Worm (Caenorhabditis elegans) whole organism, young adult: Measurements from ENCODE around the gene rpy-1.

Source experiments
- T07F8.4 ChIP-seq: sonication (generic microtip); optimal IDR thresholded peaks from 2 replicates; lab custom pipeline; 2016; ENCODE audit warnings: mild to moderate bottlenecking, missing genetic modification characterization, moderate library complexity, missing compliant biosample characterization
- Y53F4B.3 ChIP-seq: fragments of 200-800 bp; sonication (Bioruptor generic); IDR thresholded peaks from 2 replicates; pipeline ENCODE4 v1.3.6; 2022; ENCODE audit warnings: missing genetic modification reagents, missing genetic modification characterization, missing compliant biosample characterization
- ama-1 ChIP-seq, 3 experiments: fragments of 150-350 bp in 1 of 3; sonication (generic microtip) in 2 of 3; optimal IDR thresholded peaks; 2 replicates each; lab custom pipeline; 2014 to 2018; ENCODE audit warnings: missing biosample characterization in 2 of 3, missing genetic modification characterization in 2 of 3, missing genetic modification reagents in 2 of 3
- attf-6 ChIP-seq: fragments of 200-800 bp; sonication (Bioruptor generic); IDR thresholded peaks from 2 replicates; pipeline ENCODE4 v1.3.6; 2022; ENCODE audit warnings: missing genetic modification reagents, missing genetic modification characterization, missing compliant biosample characterization
- dox-1 ChIP-seq: fragments of 200-800 bp; sonication (Bioruptor generic); IDR thresholded peaks from 2 replicates; pipeline ENCODE4 v1.3.6; 2022; ENCODE audit warnings: missing genetic modification reagents, missing genetic modification characterization, missing compliant biosample characterization
- hsf-1 ChIP-seq: fragments of 200-800 bp; sonication (Bioruptor generic); IDR thresholded peaks from 2 replicates; pipeline ENCODE4 v1.3.6; 2022; ENCODE audit warnings: missing genetic modification reagents, missing genetic modification characterization, missing compliant biosample characterization
- lin-35 ChIP-seq, 3 experiments: fragments of 150-350 bp in 2 of 3; sonication (generic microtip) in 1 of 3; optimal IDR thresholded peaks; 2 replicates each; lab custom pipeline; 2014 to 2018; ENCODE audit warnings: missing biosample characterization in 3 of 3, missing genetic modification characterization in 3 of 3, missing genetic modification reagents in 3 of 3
- mes-4 ChIP-seq: sonication (generic microtip); optimal IDR thresholded peaks from 2 replicates; lab custom pipeline; 2016; ENCODE audit warnings: missing genotype, missing genetic modification characterization, missing compliant biosample characterization
- mxl-1 ChIP-seq: sonication (generic microtip); optimal IDR thresholded peaks from 2 replicates; lab custom pipeline; 2016; ENCODE audit warnings: missing genetic modification characterization, missing compliant biosample characterization
- nhr-179 ChIP-seq: sonication (generic microtip); optimal IDR thresholded peaks from 2 replicates; lab custom pipeline; 2016; ENCODE audit warnings: mild to moderate bottlenecking, missing genetic modification characterization, missing compliant biosample characterization
- unc-62 ChIP-seq: fragments of 150-350 bp; optimal IDR thresholded peaks from 2 replicates; lab custom pipeline; 2014; ENCODE audit warnings: missing biosample characterization, missing genetic modification reagents, missing genetic modification characterization
- ztf-22 ChIP-seq: fragments of 200-800 bp; sonication (Bioruptor generic); optimal IDR thresholded peaks from 2 replicates; lab custom pipeline; 2018; ENCODE audit warnings: mild to moderate bottlenecking, missing genetic modification characterization, moderate library complexity, missing compliant biosample characterization

DNA sequence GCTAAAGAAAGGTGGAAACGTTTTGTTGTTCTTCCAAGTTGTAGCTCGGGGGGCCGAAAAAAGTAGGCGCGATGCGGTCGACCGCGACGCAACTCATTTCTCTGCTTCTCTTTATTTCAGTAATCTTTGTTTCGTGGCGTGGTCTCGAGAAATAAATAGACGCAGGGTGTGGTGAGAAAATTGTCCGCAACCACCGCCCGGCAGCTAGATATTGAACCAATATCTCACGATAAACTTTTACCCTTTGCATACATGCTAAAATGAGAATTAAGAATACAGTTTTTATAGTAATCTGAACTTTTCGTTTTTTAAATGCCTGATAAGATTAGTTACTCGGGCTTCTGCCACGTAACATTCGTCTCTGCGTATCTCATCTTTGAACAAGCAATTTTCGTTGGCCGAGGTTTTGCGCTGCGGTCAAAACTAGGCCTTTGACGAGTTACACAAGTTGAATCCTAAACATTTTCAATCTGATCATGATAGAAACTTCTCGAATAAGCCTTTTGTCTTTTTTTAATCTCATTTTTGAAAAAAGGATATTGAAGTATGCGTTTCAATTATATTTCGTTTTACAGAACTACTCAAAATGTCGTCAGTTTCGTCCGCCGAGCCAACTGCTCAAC lies 21.7 kb downstream of the rpy-1 start, which contains the start of gene gyf-1:
- peak; percentile 57; the same call in 1 of the 2 replicates for TF ChIP-seq dox-1 (GFP tag; lab: Robert Waterston, UW)
- TF ChIP-seq attf-6: no peak
- no peak for TF ChIP-seq ama-1 (optimal IDR thresholded peaks at IDR 0.05; lab: Kevin White, UChicago)
- no peak for TF ChIP-seq ama-1 (GFP tag; optimal IDR thresholded peaks at IDR 0.05; lab: Kevin White, UChicago)
- TF ChIP-seq hsf-1 (GFP tag; lab: Robert Waterston, UW): no peak
- TF ChIP-seq mes-4 (tag; lab: Kevin White, UChicago): no peak
- TF ChIP-seq lin-35 (GFP tag; optimal IDR thresholded peaks at IDR 0.05; lab: Kevin White, UChicago): peak in 1 of 3 experiments; percentile 27
- TF ChIP-seq ztf-22: no peak
- no peak for TF ChIP-seq T07F8.4 (tag; lab: Kevin White, UChicago)
- no peak for TF ChIP-seq Y53F4B.3 (GFP tag; lab: Robert Waterston, UW)
- TF ChIP-seq mxl-1 (tag; lab: Kevin White, UChicago): no peak
- TF ChIP-seq unc-62 (GFP tag; lab: Kevin White, UChicago): no peak
- TF ChIP-seq nhr-179 (tag; lab: Kevin White, UChicago): no peak
